Worm (Caenorhabditis elegans) whole organism, early embryonic: ENCODE results near the gene srz-42.

Experiments used
- B0310.2 ChIP-seq: sonication (generic microtip); optimal IDR thresholded peaks from 2 replicates; lab custom pipeline; 2016; ENCODE audit warnings: mild to moderate bottlenecking, missing genetic modification characterization, missing compliant biosample characterization
- F13C5.2 ChIP-seq: sonication (generic microtip); optimal IDR thresholded peaks from 2 replicates; lab custom pipeline; 2017; ENCODE audit warnings: mild to moderate bottlenecking, missing genetic modification characterization, inconsistent platforms, missing compliant biosample characterization
- aly-1 ChIP-seq: sonication (generic microtip); optimal IDR thresholded peaks from 2 replicates; lab custom pipeline; 2016; ENCODE audit warnings: missing genetic modification characterization, missing compliant biosample characterization
- ama-1 ChIP-seq: fragments of 150-350 bp; optimal IDR thresholded peaks from 2 replicates; lab custom pipeline; 2014
- ceh-13 ChIP-seq: fragments of 200-800 bp; sonication (Bioruptor generic); optimal IDR thresholded peaks from 2 replicates; lab custom pipeline; 2018; ENCODE audit warnings: mild to moderate bottlenecking, missing genetic modification characterization, missing compliant biosample characterization
- ceh-36 ChIP-seq: sonication (generic microtip); optimal IDR thresholded peaks from 2 replicates; lab custom pipeline; 2016; ENCODE audit warnings: missing genetic modification characterization, inconsistent platforms, missing compliant biosample characterization
- ets-7 ChIP-seq: sonication (generic microtip); optimal IDR thresholded peaks from 2 replicates; lab custom pipeline; 2016; ENCODE audit warnings: missing genotype, missing genetic modification characterization, missing compliant biosample characterization
- flt-1 ChIP-seq: fragments of 200-800 bp; sonication (Bioruptor generic); IDR thresholded peaks from 2 replicates; pipeline ENCODE4 v1.3.6; 2022; ENCODE audit warnings: missing genetic modification characterization, missing compliant biosample characterization
- hmbx-1 ChIP-seq: sonication (generic microtip); optimal IDR thresholded peaks from 2 replicates; lab custom pipeline; 2016; ENCODE audit warnings: mild to moderate bottlenecking, missing genetic modification characterization, missing compliant biosample characterization
- hmg-4 ChIP-seq: fragments of 200-800 bp; sonication (Bioruptor generic); optimal IDR thresholded peaks from 2 replicates; lab custom pipeline; 2018; ENCODE audit warnings: mild to moderate bottlenecking, missing genetic modification characterization, missing compliant biosample characterization
- hnd-1 ChIP-seq: sonication (generic microtip); optimal IDR thresholded peaks from 2 replicates; lab custom pipeline; 2016; ENCODE audit warnings: missing genetic modification characterization, missing compliant biosample characterization
- pes-1 ChIP-seq: fragments of 200-800 bp; sonication (Bioruptor generic); IDR thresholded peaks from 2 replicates; pipeline ENCODE4 v1.3.6; 2022; ENCODE audit warnings: missing genetic modification reagents, missing genetic modification characterization, missing compliant biosample characterization
- scrt-1 ChIP-seq: fragments of 200-800 bp; sonication (Bioruptor generic); IDR thresholded peaks from 2 replicates; pipeline ENCODE4 v1.3.6; 2022; ENCODE audit warnings: missing genetic modification characterization, missing compliant biosample characterization
- sea-1 ChIP-seq: fragments of 200-800 bp; sonication (Bioruptor generic); conservative IDR thresholded peaks from 2 replicates; pipeline ENCODE4 v1.3.6; 2022; ENCODE audit warnings: missing genetic modification characterization, missing compliant biosample characterization
- tbx-11 ChIP-seq: fragments of 200-800 bp; sonication (Bioruptor generic); IDR thresholded peaks from 2 replicates; pipeline ENCODE4 v1.3.6; 2022; ENCODE audit warnings: missing genetic modification characterization, missing compliant biosample characterization
- tbx-37 ChIP-seq: fragments of 200-800 bp; sonication (Bioruptor generic); conservative IDR thresholded peaks from 2 replicates; pipeline ENCODE4 v1.3.6; 2022; ENCODE audit warnings: missing genetic modification reagents, missing genetic modification characterization, missing compliant biosample characterization
- tra-4 ChIP-seq: sonication (generic microtip); optimal IDR thresholded peaks from 2 replicates; lab custom pipeline; 2017; ENCODE audit warnings: missing genetic modification characterization, missing compliant biosample characterization

The srz-42 gene

DNA sequence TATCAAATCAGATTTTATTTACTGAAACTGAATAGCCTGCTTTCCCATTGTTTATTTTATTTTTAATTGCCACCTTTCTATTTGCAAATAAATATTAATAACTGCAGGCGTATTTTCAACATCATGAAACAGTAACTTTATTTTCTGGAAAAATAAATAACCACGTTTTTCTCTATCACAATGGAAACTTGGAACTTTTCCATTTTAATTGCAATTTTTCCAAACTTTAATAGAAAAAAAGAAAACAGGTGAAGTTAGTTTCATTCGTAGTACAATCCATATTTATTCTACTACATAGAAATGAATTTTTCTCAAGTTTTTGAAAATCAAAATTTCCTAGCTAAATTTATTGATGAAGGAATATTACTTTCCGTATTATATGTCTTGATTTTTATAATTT, at the start of gene srz-42:
Gene srz-42 (plus strand): TSS at position 301 of the 400 bp plus-strand sequence.
- TF ChIP-seq hmbx-1 (no peak), tra-4 (tag; lab: Kevin White, UChicago) (no peak), pes-1 (GFP tag; lab: Robert Waterston, UW) (no peak), flt-1 (no peak), B0310.2 (tag; lab: Kevin White, UChicago) (no peak), F13C5.2 (no peak)

DNA sequence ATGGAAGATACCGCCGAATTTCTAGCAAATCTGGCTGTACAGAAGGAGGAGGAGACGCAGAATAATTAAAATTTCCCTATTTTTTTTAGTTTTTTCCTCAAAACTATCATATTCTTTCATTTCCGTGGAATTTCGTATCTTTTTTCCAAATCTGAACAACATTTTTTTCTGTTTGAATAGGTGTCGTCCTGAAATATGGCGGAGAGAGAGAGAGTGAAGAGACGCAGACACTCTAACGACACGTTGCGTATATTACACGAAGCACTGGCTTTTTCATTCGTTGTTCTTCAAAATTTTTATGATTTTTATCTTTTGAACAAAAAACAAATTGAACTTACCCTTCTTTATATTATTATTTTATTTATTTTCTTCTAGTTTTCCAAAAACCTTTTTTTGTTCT, 46.2 kb upstream of the srz-42 start:
- TF ChIP-seq ceh-36 (tag; lab: Kevin White, UChicago) (no peak), F13C5.2 (no peak), ama-1 (lab: Kevin White, UChicago) (no peak), aly-1 (tag; lab: Kevin White, UChicago) (no peak)

DNA sequence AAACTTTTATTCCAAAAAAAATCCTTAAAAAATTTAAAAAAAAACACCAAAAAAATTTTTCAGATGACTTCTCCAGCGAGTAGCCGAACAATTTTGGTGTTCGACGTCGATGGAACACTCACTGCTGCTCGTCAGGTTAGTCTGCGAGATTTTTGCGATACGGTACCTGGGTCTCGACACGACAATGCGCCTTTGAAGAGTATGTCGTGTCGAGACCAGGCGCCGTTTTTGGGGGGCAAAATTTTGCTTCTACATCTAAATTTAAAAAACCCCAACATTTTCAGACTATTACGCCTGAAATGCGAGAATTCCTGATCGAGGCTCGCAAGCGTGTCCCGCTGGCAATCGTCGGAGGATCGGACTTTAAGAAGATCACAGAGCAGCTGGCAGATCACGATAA, 45.7 kb upstream of the srz-42 start, which contains the start of gene F52B11.2:
Gene F52B11.2 (plus strand): TSS at position 64 of the 400 bp plus-strand sequence.
- TF ChIP-seq flt-1 (0 out of 2 replicates have a peak, but pooled peaks have one; percentile 14), tbx-37 (GFP tag; lab: Robert Waterston, UW) (no peak), F13C5.2 (no peak), tbx-11 (GFP tag; lab: Robert Waterston, UW) (no peak), pes-1 (GFP tag; lab: Robert Waterston, UW) (no peak), scrt-1 (no peak), aly-1 (tag; lab: Kevin White, UChicago) (no peak), ama-1 (lab: Kevin White, UChicago) (peak; percentile 37)

DNA sequence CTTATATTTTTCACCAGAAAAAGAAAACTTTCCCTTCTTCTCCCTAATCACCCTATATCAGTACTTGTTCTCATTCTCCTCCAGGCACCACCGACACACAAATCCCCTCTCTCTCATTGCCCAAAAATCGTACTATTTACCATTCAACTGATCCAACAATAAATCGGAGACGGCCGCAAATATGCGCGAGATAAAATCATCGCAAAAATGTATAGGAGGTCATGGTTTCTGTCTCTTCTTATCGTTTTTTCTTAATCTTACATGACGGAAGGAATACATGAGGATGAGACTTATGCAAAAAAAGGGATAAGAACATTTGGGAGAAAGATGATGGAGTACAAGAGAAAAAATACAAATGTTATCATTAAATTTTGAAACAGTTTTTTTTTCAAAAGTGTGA, 42.8 kb upstream of the srz-42 start:
- TF ChIP-seq hnd-1 (tag; lab: Kevin White, UChicago) (no peak), F13C5.2 (no peak), aly-1 (tag; lab: Kevin White, UChicago) (no peak), ceh-13 (no peak), pes-1 (GFP tag; lab: Robert Waterston, UW) (no peak), scrt-1 (no peak), sea-1 (no peak), ama-1 (lab: Kevin White, UChicago) (no peak), B0310.2 (tag; lab: Kevin White, UChicago) (no peak), tbx-11 (GFP tag; lab: Robert Waterston, UW) (no peak), ceh-36 (tag; lab: Kevin White, UChicago) (no peak), ets-7 (tag; lab: Kevin White, UChicago) (no peak)

DNA sequence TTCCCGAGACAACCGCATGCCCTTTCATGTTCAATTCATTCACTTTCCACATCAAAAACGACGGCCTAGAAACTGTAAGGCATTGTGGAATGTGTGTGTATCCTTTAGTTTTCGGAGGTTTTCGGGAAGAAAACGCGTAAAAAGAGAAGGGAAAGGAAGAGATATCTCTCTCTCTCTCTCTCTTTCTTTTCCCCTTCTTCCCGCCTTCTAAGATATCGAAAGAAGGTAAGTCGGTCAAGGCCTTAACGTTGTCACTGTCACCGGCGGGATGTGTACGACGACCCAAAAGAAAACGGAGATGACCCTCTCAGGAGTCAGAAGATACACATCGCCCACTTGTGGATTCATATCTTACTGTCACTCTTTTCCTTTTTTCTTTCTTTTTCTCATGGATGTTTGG, 39.4 kb upstream of the srz-42 start:
- TF ChIP-seq flt-1 (no peak), hmg-4 (GFP tag; lab: Kevin White, UChicago) (no peak), tbx-11 (GFP tag; lab: Robert Waterston, UW) (no peak)

DNA sequence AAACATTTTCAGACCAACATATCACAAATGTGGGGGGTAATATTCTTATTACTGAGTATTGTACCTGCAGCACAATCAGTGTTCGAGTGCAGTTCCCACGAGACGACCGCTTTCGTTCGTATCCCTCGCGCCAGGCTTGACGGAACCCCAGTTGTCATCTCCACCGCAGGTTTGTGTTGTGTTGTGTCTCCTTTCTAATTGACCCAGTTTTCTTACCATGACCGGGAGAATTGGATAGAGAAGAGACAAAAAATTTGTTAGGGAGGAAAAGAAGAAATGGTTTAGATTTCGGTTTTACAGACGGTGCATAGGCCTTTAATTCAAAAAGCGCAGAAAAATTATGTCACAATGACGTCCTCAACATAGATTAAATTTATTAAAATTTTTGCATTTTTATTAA, 37.9 kb upstream of the srz-42 start, which contains the start of gene noah-2:
Gene noah-2 (plus strand): TSS at position 13 of the 400 bp plus-strand sequence.
- no peak for TF ChIP-seq sea-1
- no peak for TF ChIP-seq ama-1 (lab: Kevin White, UChicago)
- no peak for TF ChIP-seq ets-7 (tag; lab: Kevin White, UChicago)
- no peak for TF ChIP-seq tbx-37 (GFP tag; lab: Robert Waterston, UW)
- TF ChIP-seq flt-1: no peak
- no peak for TF ChIP-seq scrt-1
- no peak for TF ChIP-seq hnd-1 (tag; lab: Kevin White, UChicago)
- TF ChIP-seq tbx-11 (GFP tag; lab: Robert Waterston, UW): no peak
- TF ChIP-seq ceh-36 (tag; lab: Kevin White, UChicago): no peak

DNA sequence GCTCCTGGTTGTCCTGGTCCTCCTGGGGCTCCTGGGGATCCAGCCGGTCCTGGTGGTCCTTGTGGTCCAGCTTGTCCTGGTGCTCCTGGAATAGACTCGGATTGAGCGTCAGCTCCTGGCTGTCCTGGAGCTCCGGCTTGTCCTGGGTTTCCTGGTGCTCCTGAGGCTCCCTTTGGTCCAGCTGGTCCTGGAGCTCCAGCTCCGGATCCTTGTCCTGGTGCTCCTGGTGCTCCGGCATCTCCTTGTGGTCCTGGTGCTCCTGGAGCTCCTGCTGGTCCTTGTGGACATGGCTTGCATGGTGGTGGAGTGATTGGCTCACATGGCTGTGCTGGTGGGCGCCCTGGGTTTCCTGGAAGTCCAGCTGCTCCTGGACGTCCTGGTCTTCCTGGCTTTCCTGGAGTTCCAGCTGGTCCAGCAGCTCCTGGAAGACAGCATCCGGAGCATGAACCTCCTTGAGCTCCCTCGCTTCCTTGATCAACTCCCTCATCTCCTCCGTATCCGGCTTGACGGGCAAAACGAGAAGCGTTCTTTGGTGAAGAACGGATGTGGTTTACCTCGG, 30.6 kb upstream of the srz-42 start:
- TF ChIP-seq ets-7 (tag; lab: Kevin White, UChicago) (no peak), pes-1 (GFP tag; lab: Robert Waterston, UW) (no peak), B0310.2 (tag; lab: Kevin White, UChicago) (no peak), tbx-37 (GFP tag; lab: Robert Waterston, UW) (no peak), hnd-1 (tag; lab: Kevin White, UChicago) (no peak), scrt-1 (no peak), hmg-4 (GFP tag; lab: Kevin White, UChicago) (no peak), flt-1 (no peak), F13C5.2 (no peak), ama-1 (lab: Kevin White, UChicago) (no peak), hmbx-1 (no peak), tbx-11 (GFP tag; lab: Robert Waterston, UW) (no peak), tra-4 (tag; lab: Kevin White, UChicago) (no peak), ceh-36 (tag; lab: Kevin White, UChicago) (no peak), sea-1 (no peak), ceh-13 (no peak), aly-1 (tag; lab: Kevin White, UChicago) (no peak)

DNA sequence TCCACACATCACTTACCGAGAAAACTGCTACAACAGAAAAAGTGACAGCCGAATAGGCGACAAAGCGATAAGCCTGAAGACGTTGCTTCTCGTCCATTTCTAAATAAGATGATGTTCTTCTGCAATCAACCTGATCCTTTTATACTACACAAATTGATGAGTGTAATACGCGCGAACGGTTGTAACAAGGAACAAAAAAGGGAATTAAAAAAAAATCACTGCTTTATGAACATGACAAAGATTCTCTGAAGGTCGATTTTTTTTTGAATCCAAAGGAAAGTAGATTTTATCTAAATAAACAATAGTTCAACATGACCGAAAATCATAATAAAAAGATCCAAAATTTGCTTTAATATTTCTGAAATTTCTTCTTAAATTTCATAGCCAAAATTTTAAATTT, 29.9 kb upstream of the srz-42 start, which contains the start of gene col-133:
Gene col-133 (minus strand): TSS at position 101 of the 400 bp plus-strand sequence.
- no peak for TF ChIP-seq ets-7 (tag; lab: Kevin White, UChicago)
- no peak for TF ChIP-seq ceh-13
- TF ChIP-seq tra-4 (tag; lab: Kevin White, UChicago): no peak
- no peak for TF ChIP-seq tbx-37 (GFP tag; lab: Robert Waterston, UW)
- no peak for TF ChIP-seq flt-1
- TF ChIP-seq hmbx-1: no peak
- no peak for TF ChIP-seq hnd-1 (tag; lab: Kevin White, UChicago)
- TF ChIP-seq F13C5.2: no peak
- TF ChIP-seq scrt-1: no peak
- TF ChIP-seq tbx-11 (GFP tag; lab: Robert Waterston, UW): no peak
- no peak for TF ChIP-seq B0310.2 (tag; lab: Kevin White, UChicago)
- no peak for TF ChIP-seq sea-1
- no peak for TF ChIP-seq hmg-4 (GFP tag; lab: Kevin White, UChicago)
- no peak for TF ChIP-seq aly-1 (tag; lab: Kevin White, UChicago)
